Fruit fly (Drosophila melanogaster) whole organism, prepupa: ENCODE data around the gene nAChRbeta3.
A peak's percentile ranks its signal among the peaks of the same experiment; 100 is the strongest.

Source experiments
- CG11294 ChIP-seq: fragments of 200-800 bp; sonication (Bioruptor generic); IDR thresholded peaks from 2 replicates; pipeline ENCODE4 v1.3.6; 2022; ENCODE audit warnings: missing biosample characterization, missing genetic modification characterization
- CG11762 ChIP-seq: fragments of 200-800 bp; sonication (Bioruptor generic); optimal IDR thresholded peaks from 3 replicates; lab custom pipeline; 2016; ENCODE audit warnings: missing biosample characterization, missing genetic modification characterization; ENCODE audit not compliant: insufficient read depth
- CG11902 ChIP-seq: fragments of 200-800 bp; sonication (Bioruptor generic); optimal IDR thresholded peaks from 3 replicates; lab custom pipeline; 2016; ENCODE audit warnings: missing biosample characterization, missing genetic modification characterization
- CG1621 ChIP-seq: fragments of 200-800 bp; sonication (Bioruptor generic); optimal IDR thresholded peaks from 3 replicates; lab custom pipeline; 2018; ENCODE audit warnings: missing biosample characterization, mild to moderate bottlenecking, missing genetic modification characterization
- CG16779 ChIP-seq: fragments of 200-800 bp; sonication (Bioruptor generic); optimal IDR thresholded peaks from 3 replicates; lab custom pipeline; 2017; ENCODE audit warnings: missing biosample characterization, mild to moderate bottlenecking, missing genetic modification characterization
- CG32006 ChIP-seq: fragments of 200-800 bp; sonication (Bioruptor generic); optimal IDR thresholded peaks from 3 replicates; lab custom pipeline; 2017; ENCODE audit warnings: missing biosample characterization, mild to moderate bottlenecking, missing genetic modification characterization
- CG34406 ChIP-seq: fragments of 200-800 bp; sonication (Bioruptor generic); optimal IDR thresholded peaks from 3 replicates; lab custom pipeline; 2016; ENCODE audit warnings: missing biosample characterization, missing genetic modification characterization
- CG4318 ChIP-seq: fragments of 200-800 bp; sonication (Bioruptor generic); optimal IDR thresholded peaks from 3 replicates; lab custom pipeline; 2017; ENCODE audit warnings: missing biosample characterization, mild to moderate bottlenecking, missing genetic modification characterization
- CG6163 ChIP-seq: fragments of 200-800 bp; sonication (Bioruptor generic); IDR thresholded peaks from 3 replicates; pipeline ENCODE4 v1.3.6; 2022; ENCODE audit warnings: missing biosample characterization, missing genetic modification characterization
- CG6808 ChIP-seq: fragments of 200-800 bp; sonication (Bioruptor generic); optimal IDR thresholded peaks from 3 replicates; lab custom pipeline; 2017; ENCODE audit warnings: missing biosample characterization, missing genetic modification characterization, mild to moderate bottlenecking, moderate library complexity, missing genetic modification reagents
- CG6854 ChIP-seq: fragments of 200-800 bp; sonication (Bioruptor generic); optimal IDR thresholded peaks from 2 replicates; lab custom pipeline; 2017; ENCODE audit warnings: missing biosample characterization, mild to moderate bottlenecking, missing genetic modification characterization
- CG8119 ChIP-seq: fragments of 200-800 bp; sonication (Bioruptor generic); IDR thresholded peaks from 3 replicates; pipeline ENCODE4 v1.3.6; 2022; ENCODE audit warnings: missing biosample characterization, missing genetic modification characterization
- CG8319 ChIP-seq: fragments of 200-800 bp; sonication (Bioruptor generic); optimal IDR thresholded peaks from 3 replicates; lab custom pipeline; 2016; ENCODE audit warnings: missing biosample characterization, missing genetic modification characterization
- CG8632 ChIP-seq: fragments of 200-800 bp; sonication (Bioruptor generic); optimal IDR thresholded peaks from 3 replicates; lab custom pipeline; 2016; ENCODE audit warnings: missing biosample characterization, missing genetic modification characterization
- CG9139 ChIP-seq: fragments of 200-800 bp; sonication (Bioruptor generic); optimal IDR thresholded peaks from 3 replicates; lab custom pipeline; 2017; ENCODE audit warnings: missing biosample characterization, mild to moderate bottlenecking, missing genetic modification characterization
- Eip75B ChIP-seq: fragments of 200-800 bp; sonication (Bioruptor generic); optimal IDR thresholded peaks from 3 replicates; lab custom pipeline; 2016; ENCODE audit warnings: missing biosample characterization, missing genetic modification characterization
- Eip93F ChIP-seq: fragments of 200-800 bp; sonication (Bioruptor generic); optimal IDR thresholded peaks from 2 replicates; lab custom pipeline; 2016; ENCODE audit warnings: missing biosample characterization, mild to moderate bottlenecking, missing genetic modification characterization
- Ets21C ChIP-seq: fragments of 200-800 bp; sonication (Bioruptor generic); optimal IDR thresholded peaks from 3 replicates; lab custom pipeline; 2016; ENCODE audit warnings: missing biosample characterization, missing genetic modification characterization
- Lpt ChIP-seq: fragments of 200-800 bp; sonication (Bioruptor generic); optimal IDR thresholded peaks from 3 replicates; lab custom pipeline; 2016; ENCODE audit warnings: missing biosample characterization, missing genetic modification characterization
- Met ChIP-seq: fragments of 200-800 bp; sonication (Bioruptor generic); optimal IDR thresholded peaks from 3 replicates; lab custom pipeline; 2016; ENCODE audit warnings: missing biosample characterization, missing genetic modification characterization
- OdsH ChIP-seq: fragments of 200-800 bp; sonication (Bioruptor generic); optimal IDR thresholded peaks from 3 replicates; lab custom pipeline; 2016; ENCODE audit warnings: missing biosample characterization, missing genetic modification characterization
- Smox ChIP-seq: fragments of 200-800 bp; sonication (Bioruptor generic); optimal IDR thresholded peaks from 3 replicates; lab custom pipeline; 2016; ENCODE audit warnings: missing biosample characterization, missing genetic modification characterization
- Sox14 ChIP-seq: fragments of 200-800 bp; sonication (Bioruptor generic); optimal IDR thresholded peaks from 3 replicates; lab custom pipeline; 2016; ENCODE audit warnings: missing biosample characterization, missing genetic modification characterization
- achi ChIP-seq: fragments of 200-800 bp; sonication (Bioruptor generic); optimal IDR thresholded peaks from 3 replicates; lab custom pipeline; 2016; ENCODE audit warnings: missing biosample characterization, missing genetic modification characterization
- dac ChIP-seq: fragments of 200-800 bp; sonication (Bioruptor generic); optimal IDR thresholded peaks from 2 replicates; lab custom pipeline; 2017; ENCODE audit warnings: missing biosample characterization, mild to moderate bottlenecking, missing genetic modification characterization
- dsx ChIP-seq: fragments of 200-800 bp; optimal IDR thresholded peaks from 3 replicates; lab custom pipeline; 2019; ENCODE audit warnings: missing biosample characterization, mild to moderate bottlenecking, missing genetic modification characterization, moderate library complexity; ENCODE audit not compliant: poor library complexity, severe bottlenecking
- eg ChIP-seq: fragments of 200-800 bp; sonication (Bioruptor generic); IDR thresholded peaks from 3 replicates; pipeline ENCODE4 v1.3.6; 2022; ENCODE audit warnings: missing biosample characterization, missing genetic modification characterization
- esn ChIP-seq: fragments of 200-800 bp; sonication (Bioruptor generic); optimal IDR thresholded peaks from 2 replicates; lab custom pipeline; 2016; ENCODE audit warnings: missing biosample characterization, mild to moderate bottlenecking, missing genetic modification characterization, moderate library complexity
- fd59A ChIP-seq: fragments of 200-800 bp; sonication (Bioruptor generic); optimal IDR thresholded peaks from 2 replicates; lab custom pipeline; 2017; ENCODE audit warnings: missing biosample characterization, mild to moderate bottlenecking, missing genetic modification characterization, missing genetic modification reagents
- fd85E ChIP-seq: fragments of 200-800 bp; sonication (Bioruptor generic); optimal IDR thresholded peaks from 3 replicates; lab custom pipeline; 2016; ENCODE audit warnings: missing biosample characterization, missing genetic modification characterization
- lz ChIP-seq: fragments of 200-800 bp; sonication (Bioruptor generic); optimal IDR thresholded peaks from 3 replicates; lab custom pipeline; 2016; ENCODE audit warnings: missing biosample characterization, missing genetic modification characterization
- pdm3 ChIP-seq: fragments of 200-800 bp; sonication (Bioruptor generic); optimal IDR thresholded peaks from 3 replicates; lab custom pipeline; 2016; ENCODE audit warnings: missing biosample characterization, missing genetic modification characterization
- salr ChIP-seq, 2 experiments: fragments of 200-800 bp; sonication (Bioruptor generic); optimal IDR thresholded peaks; 3 replicates each; lab custom pipeline; 2016 to 2018; ENCODE audit warnings: missing biosample characterization in 2 of 2, missing genetic modification characterization in 2 of 2, mild to moderate bottlenecking in 1 of 2
- svp ChIP-seq: fragments of 200-800 bp; sonication (Bioruptor generic); peaks from one replicate; lab custom pipeline; 2016; ENCODE audit warnings: missing biosample characterization, missing genetic modification characterization
- topi ChIP-seq: fragments of 200-800 bp; sonication (Bioruptor generic); optimal IDR thresholded peaks from 3 replicates; lab custom pipeline; 2016; ENCODE audit warnings: missing biosample characterization, missing genetic modification characterization
- vri ChIP-seq: fragments of 200-800 bp; sonication (Bioruptor generic); optimal IDR thresholded peaks from 3 replicates; lab custom pipeline; 2016; ENCODE audit warnings: missing biosample characterization, mild to moderate bottlenecking, missing genetic modification characterization

Gene nAChRbeta3

DNA sequence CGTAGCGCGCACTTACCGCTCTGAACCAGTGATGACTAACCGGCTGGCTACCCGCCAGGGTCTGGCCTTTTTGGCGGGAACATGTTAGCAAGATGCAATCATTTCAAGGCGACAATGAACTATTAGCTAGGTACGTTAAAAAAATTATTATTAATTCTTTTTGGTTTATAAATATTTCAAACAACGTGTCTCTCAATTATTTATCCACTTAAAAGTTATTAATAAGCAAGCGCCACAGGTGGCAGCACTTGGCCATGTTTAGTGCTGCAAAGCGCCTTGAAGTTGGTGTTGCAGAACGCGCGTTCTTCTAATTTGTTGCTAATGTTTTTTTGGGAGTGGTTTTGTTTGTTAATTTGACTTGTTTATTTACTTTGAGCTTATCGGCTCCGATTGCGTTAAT is 29.3 kb downstream of the nAChRbeta3 start, which contains the start of the genes Ipk2 and cold (continued):
- TF ChIP-seq CG11902 (GFP tag; lab: Kevin White, UChicago) (no peak), dac (GFP tag; lab: Kevin White, UChicago) (no peak), achi (GFP tag; lab: Kevin White, UChicago) (peak; percentile 81), CG6163 (peak; percentile 65; the same call in 2 of the 3 replicates), CG1621 (no peak), fd59A (GFP tag; lab: Kevin White, UChicago) (peak; percentile 62), CG8119 (GFP tag; lab: Robert Waterston, UW) (peak; percentile 57; the same call in 2 of the 3 replicates), CG9139 (GFP tag; lab: Kevin White, UChicago) (no peak)
- TF ChIP-seq, all 60 proteins: peak for 31

DNA sequence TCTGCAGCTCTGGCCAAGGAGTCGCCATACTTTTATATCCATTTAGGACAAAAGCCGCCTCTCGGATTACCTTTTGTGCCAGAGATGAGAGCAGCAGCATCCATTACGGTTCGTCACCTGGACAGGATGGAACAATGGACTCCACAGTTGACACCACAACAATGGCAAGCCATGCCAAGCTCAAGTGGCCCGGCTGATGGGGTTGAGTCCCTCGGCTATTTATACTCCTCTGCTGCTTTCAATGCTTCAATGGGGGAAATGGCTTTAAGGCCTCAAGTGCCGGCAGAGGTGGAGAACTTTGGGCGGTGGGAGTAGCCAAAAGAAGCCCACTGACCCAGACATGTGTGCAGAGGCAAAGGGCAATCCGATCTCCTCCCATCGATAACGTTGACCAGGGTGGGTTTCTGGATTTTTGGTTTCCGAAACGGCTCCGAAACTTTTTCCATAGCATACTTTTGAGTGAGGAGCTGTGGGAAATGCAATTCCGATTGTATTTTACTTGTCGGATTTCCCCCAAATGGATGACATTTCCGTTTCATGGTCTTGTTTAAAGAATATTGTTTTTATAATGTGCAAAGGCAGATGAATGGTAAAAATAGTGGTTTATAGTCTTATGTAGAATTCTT is 31.7 kb downstream of the nAChRbeta3 start, which contains the start of gene Ptth:
Ptth (minus strand) TSS at position 338 of the 626 bp plus-strand sequence.
- TF ChIP-seq Ets21C (GFP tag; lab: Kevin White, UChicago) (no peak), svp (GFP tag; lab: Kevin White, UChicago) (peak; percentile 94), CG8632 (GFP tag; lab: Kevin White, UChicago) (no peak), fd59A (GFP tag; lab: Kevin White, UChicago) (no peak)

DNA sequence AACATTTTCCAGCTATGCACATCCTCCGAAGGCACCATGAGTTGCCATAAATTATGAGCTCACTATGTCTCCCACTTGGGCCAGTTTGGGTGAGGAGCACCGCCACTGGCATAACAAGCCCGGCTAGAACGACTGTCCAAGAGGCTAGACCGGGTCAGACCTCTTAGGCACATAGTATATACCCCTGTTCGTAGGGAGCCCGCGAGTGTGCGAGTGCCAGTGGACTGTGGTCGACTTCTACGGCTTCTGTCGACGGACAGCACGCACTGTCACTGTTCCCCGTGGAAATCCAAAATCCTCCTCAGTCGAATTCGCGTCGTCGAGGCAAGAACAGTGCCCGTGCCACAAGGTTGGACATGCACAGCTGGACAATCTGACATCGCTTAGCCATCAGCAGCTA is 32.3 kb downstream of the nAChRbeta3 start, which contains the start of gene Pph13:
Pph13 (plus strand) TSS at position 301 of the 400 bp plus-strand sequence.
- TF ChIP-seq Eip93F (GFP tag; lab: Kevin White, UChicago): no peak
- no peak for TF ChIP-seq dsx
- TF ChIP-seq OdsH (GFP tag; lab: Kevin White, UChicago): no peak
- no peak for TF ChIP-seq CG8119 (GFP tag; lab: Robert Waterston, UW)
- no peak for TF ChIP-seq CG6854 (GFP tag; lab: Kevin White, UChicago)
- no peak for TF ChIP-seq esn
- TF ChIP-seq Sox14 (GFP tag; lab: Kevin White, UChicago): no peak
- TF ChIP-seq pdm3 (GFP tag; lab: Kevin White, UChicago): no peak
- no peak for TF ChIP-seq Met (GFP tag; lab: Kevin White, UChicago)
- TF ChIP-seq CG16779 (tag; lab: Kevin White, UChicago): no peak
- no peak for TF ChIP-seq dac (GFP tag; lab: Kevin White, UChicago)
- no peak for TF ChIP-seq CG32006 (GFP tag; lab: Kevin White, UChicago)

DNA sequence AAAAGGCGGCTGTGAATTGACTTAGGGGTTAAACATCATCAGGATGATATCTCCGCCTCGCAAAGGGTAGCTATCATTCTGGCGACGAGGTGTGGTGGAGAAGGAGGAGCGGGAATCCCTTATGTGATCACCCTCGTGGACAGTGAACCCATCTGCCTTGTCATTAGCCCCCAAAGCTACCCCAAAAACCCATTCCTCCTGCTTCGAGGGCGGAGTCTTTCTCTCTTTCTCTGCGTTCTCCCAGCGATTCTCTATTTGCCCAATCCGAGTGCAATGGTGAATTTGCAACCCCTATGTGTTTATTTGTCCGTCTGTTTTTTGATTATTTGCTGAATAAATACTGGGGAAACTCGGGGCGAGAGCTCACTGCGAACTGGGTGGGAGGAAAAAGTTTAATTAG is 40.3 kb downstream of the nAChRbeta3 start:
- TF ChIP-seq OdsH (GFP tag; lab: Kevin White, UChicago): no peak
- no peak for TF ChIP-seq Sox14 (GFP tag; lab: Kevin White, UChicago)
- TF ChIP-seq dsx: no peak
- TF ChIP-seq CG6808: no peak
- TF ChIP-seq CG6854 (GFP tag; lab: Kevin White, UChicago): no peak
- TF ChIP-seq Lpt (GFP tag; lab: Kevin White, UChicago): no peak
- TF ChIP-seq CG34406 (GFP tag; lab: Kevin White, UChicago): no peak
- no peak for TF ChIP-seq vri
- no peak for TF ChIP-seq CG11294 (GFP tag; lab: Robert Waterston, UW)
- no peak for TF ChIP-seq CG11762
- no peak for TF ChIP-seq esn
- no peak for TF ChIP-seq eg
- TF ChIP-seq salr (GFP tag; optimal IDR thresholded peaks at IDR 0.05; lab: Kevin White, UChicago): no peak
- no peak for TF ChIP-seq CG4318 (GFP tag; lab: Kevin White, UChicago)
- no peak for TF ChIP-seq fd85E (GFP tag; lab: Kevin White, UChicago)
- TF ChIP-seq lz (GFP tag; lab: Kevin White, UChicago): no peak
- no peak for TF ChIP-seq Eip75B (GFP tag; lab: Kevin White, UChicago)
- no peak for TF ChIP-seq topi (GFP tag; lab: Kevin White, UChicago)
- TF ChIP-seq CG8319 (GFP tag; lab: Kevin White, UChicago): no peak
- no peak for TF ChIP-seq Smox (GFP tag; lab: Kevin White, UChicago)
